Fruit fly (Drosophila melanogaster) whole organism, embryonic: ENCODE measurements around the gene Men.
A peak's percentile ranks its signal among the peaks of the same experiment; 100 is the strongest.

ENCODE experiments used
- CG12391 ChIP-seq: fragments of 200-800 bp; sonication (Bioruptor generic); optimal IDR thresholded peaks from 3 replicates; lab custom pipeline; 2018; ENCODE audit warnings: missing biosample characterization, mild to moderate bottlenecking, missing genetic modification characterization, moderate library complexity
- CG2129 ChIP-seq: fragments of 200-800 bp; sonication (Bioruptor generic); IDR thresholded peaks from 2 replicates; pipeline ENCODE4 v1.3.6; 2022; ENCODE audit warnings: missing biosample characterization, missing genetic modification characterization; ENCODE audit not compliant: partially characterized antibody
- Fer2 ChIP-seq: fragments of 200-800 bp; sonication (Bioruptor generic); optimal IDR thresholded peaks from 2 replicates; lab custom pipeline; 2018; ENCODE audit warnings: missing biosample characterization, mild to moderate bottlenecking, missing genetic modification characterization, moderate library complexity
- Hr78 ChIP-seq, 2 experiments: fragments of 200-800 bp in 1 of 2; fragments of >200 bp in 1 of 2; sonication (Bioruptor generic) in 1 of 2; optimal IDR thresholded peaks; 2 replicates each; lab custom pipeline; 2017 to 2019; ENCODE audit warnings: missing biosample characterization in 2 of 2, missing genetic modification characterization in 2 of 2, mild to moderate bottlenecking in 1 of 2, moderate library complexity in 1 of 2
- Myb ChIP-seq: fragments of 200-800 bp; sonication (Bioruptor generic); optimal IDR thresholded peaks from 2 replicates; lab custom pipeline; 2016; ENCODE audit warnings: missing biosample characterization, missing genetic modification characterization
- Xbp1 ChIP-seq: fragments of 200-800 bp; sonication (Bioruptor generic); optimal IDR thresholded peaks from 3 replicates; lab custom pipeline; 2016; ENCODE audit warnings: missing biosample characterization, mild to moderate bottlenecking, missing genetic modification characterization
- ci ChIP-seq: fragments of 200-800 bp; sonication (Bioruptor generic); IDR thresholded peaks from 3 replicates; pipeline ENCODE4 v1.3.6; 2022; ENCODE audit warnings: missing biosample characterization, missing genetic modification characterization
- knrl ChIP-seq: fragments of 200-800 bp; sonication (Bioruptor generic); IDR thresholded peaks from 3 replicates; pipeline ENCODE4 v1.3.6; 2022; ENCODE audit warnings: missing biosample characterization, missing genetic modification characterization; ENCODE audit not compliant: partially characterized antibody
- luna ChIP-seq: fragments of 200-800 bp; sonication (Bioruptor generic); optimal IDR thresholded peaks from 2 replicates; lab custom pipeline; 2016; ENCODE audit warnings: missing biosample characterization, missing genetic modification characterization
- repo ChIP-seq: fragments of 200-800 bp; sonication (Bioruptor generic); optimal IDR thresholded peaks from 2 replicates; lab custom pipeline; 2016; ENCODE audit warnings: missing biosample characterization, missing genetic modification characterization
- salm ChIP-seq: fragments of 200-800 bp; sonication (Bioruptor generic); optimal IDR thresholded peaks from 2 replicates; lab custom pipeline; 2018; ENCODE audit warnings: missing biosample characterization, mild to moderate bottlenecking, missing genetic modification characterization

dm6 chr3R:12704861-12705260 is 17.4 kb downstream of the Men start, which contains the start of gene CG12279:
- TF ChIP-seq salm (tag; lab: Kevin White, UChicago) (no peak), CG12391 (tag; lab: Kevin White, UChicago) (no peak), repo (no peak), luna (no peak), CG2129 (GFP tag; lab: Robert Waterston, UW) (no peak), knrl (GFP tag; lab: Robert Waterston, UW) (no peak), Myb (peak; percentile 85), Hr78 (GFP tag; optimal IDR thresholded peaks at IDR 0.05; lab: Kevin White, UChicago) (no peak), Xbp1 (GFP tag; lab: Kevin White, UChicago) (no peak), Fer2 (tag; lab: Kevin White, UChicago) (no peak), ci (GFP tag; lab: Robert Waterston, UW) (no peak)
